Worm (Caenorhabditis elegans) whole organism, young adult: ENCODE measurements around the gene W03F9.2.

Source experiments
- B0035.1 ChIP-seq: sonication (generic microtip); optimal IDR thresholded peaks from 2 replicates; lab custom pipeline; 2016; ENCODE audit warnings: missing genetic modification characterization, mild to moderate bottlenecking, missing compliant biosample characterization, missing genotype, missing genetic modification reagents
- D2030.7 ChIP-seq: fragments of 200-800 bp; sonication (Bioruptor generic); IDR thresholded peaks from 2 replicates; pipeline ENCODE4 v1.3.6; 2022; ENCODE audit warnings: missing genetic modification reagents, missing genetic modification characterization, missing compliant biosample characterization
- F33H1.4 ChIP-seq: fragments of 200-800 bp; sonication (Bioruptor generic); IDR thresholded peaks from 2 replicates; pipeline ENCODE4 v1.3.6; 2022; ENCODE audit warnings: missing genetic modification reagents, missing genetic modification characterization, missing compliant biosample characterization
- K11D2.4 ChIP-seq: fragments of 200-800 bp; sonication (Bioruptor generic); IDR thresholded peaks from 2 replicates; pipeline ENCODE4 v1.3.6; 2022; ENCODE audit warnings: missing genetic modification reagents, missing genetic modification characterization, missing compliant biosample characterization
- T26A5.8 ChIP-seq: sonication (generic microtip); optimal IDR thresholded peaks from 2 replicates; lab custom pipeline; 2016; ENCODE audit warnings: missing genetic modification characterization, missing compliant biosample characterization
- Y53G8AR.9 ChIP-seq: fragments of 200-800 bp; sonication (Bioruptor generic); conservative IDR thresholded peaks from 2 replicates; pipeline ENCODE4 v1.3.6; 2022; ENCODE audit warnings: missing genetic modification reagents, missing genetic modification characterization, missing compliant biosample characterization
- Y95B8A.8 ChIP-seq: fragments of 200-800 bp; sonication (Bioruptor generic); IDR thresholded peaks from 2 replicates; pipeline ENCODE4 v1.3.6; 2022; ENCODE audit warnings: missing genetic modification reagents, missing genetic modification characterization, missing compliant biosample characterization
- aptf-2 ChIP-seq: fragments of 200-800 bp; sonication (Bioruptor generic); conservative IDR thresholded peaks from 2 replicates; pipeline ENCODE4 v1.3.6; 2022; ENCODE audit warnings: missing genetic modification reagents, missing genetic modification characterization, missing compliant biosample characterization
- athp-1 ChIP-seq: sonication (generic microtip); optimal IDR thresholded peaks from 2 replicates; lab custom pipeline; 2017; ENCODE audit warnings: mild to moderate bottlenecking, missing genetic modification characterization, missing compliant biosample characterization
- attf-6 ChIP-seq: fragments of 200-800 bp; sonication (Bioruptor generic); IDR thresholded peaks from 2 replicates; pipeline ENCODE4 v1.3.6; 2022; ENCODE audit warnings: missing genetic modification reagents, missing genetic modification characterization, missing compliant biosample characterization
- ceh-100 ChIP-seq: fragments of 200-800 bp; sonication (Bioruptor generic); IDR thresholded peaks from 2 replicates; pipeline ENCODE4 v1.3.6; 2022; ENCODE audit warnings: missing genetic modification reagents, missing genetic modification characterization, missing compliant biosample characterization
- ceh-91 ChIP-seq: fragments of 200-800 bp; sonication (Bioruptor generic); IDR thresholded peaks from 2 replicates; pipeline ENCODE4 v1.3.6; 2022; ENCODE audit warnings: missing genetic modification reagents, missing genetic modification characterization, missing compliant biosample characterization
- efl-1 ChIP-seq: fragments of 150-350 bp; optimal IDR thresholded peaks from 2 replicates; lab custom pipeline; 2014; ENCODE audit warnings: missing biosample characterization, missing genetic modification reagents, missing genetic modification characterization
- egl-44 ChIP-seq: fragments of 200-800 bp; sonication (Bioruptor generic); IDR thresholded peaks from 2 replicates; pipeline ENCODE4 v1.3.6; 2022; ENCODE audit warnings: missing genetic modification reagents, missing genetic modification characterization, missing compliant biosample characterization
- hlh-12 ChIP-seq: sonication (generic microtip); optimal IDR thresholded peaks from 2 replicates; lab custom pipeline; 2016; ENCODE audit warnings: missing genetic modification characterization, missing compliant biosample characterization
- lsl-1 ChIP-seq: fragments of 200-800 bp; sonication (Bioruptor generic); optimal IDR thresholded peaks from 2 replicates; lab custom pipeline; 2018; ENCODE audit warnings: mild to moderate bottlenecking, missing genetic modification characterization, moderate library complexity, missing compliant biosample characterization
- madf-3 ChIP-seq: fragments of 200-800 bp; sonication (Bioruptor generic); IDR thresholded peaks from 2 replicates; pipeline ENCODE4 v1.3.6; 2022; ENCODE audit warnings: missing genetic modification reagents, missing genetic modification characterization, missing compliant biosample characterization
- madf-8 ChIP-seq: fragments of 200-800 bp; sonication (Bioruptor generic); conservative IDR thresholded peaks from 2 replicates; pipeline ENCODE4 v1.3.6; 2022; ENCODE audit warnings: missing genetic modification reagents, missing genetic modification characterization, missing compliant biosample characterization
- nfyb-1 ChIP-seq: fragments of 200-800 bp; sonication (Bioruptor generic); IDR thresholded peaks from 2 replicates; pipeline ENCODE4 v1.3.6; 2022; ENCODE audit warnings: missing genetic modification reagents, missing genetic modification characterization, missing compliant biosample characterization
- pha-4 ChIP-seq: fragments of 150-350 bp; sonication (generic microtip); optimal IDR thresholded peaks from 2 replicates; lab custom pipeline; 2014; ENCODE audit warnings: missing biosample characterization, missing genetic modification reagents, missing genetic modification characterization
- sea-2 ChIP-seq: fragments of 200-800 bp; sonication (Bioruptor generic); IDR thresholded peaks from 2 replicates; pipeline ENCODE4 v1.3.6; 2022; ENCODE audit warnings: missing genetic modification characterization, missing compliant biosample characterization
- snpc-1.3 ChIP-seq: sonication (generic microtip); optimal IDR thresholded peaks from 2 replicates; lab custom pipeline; 2017; ENCODE audit warnings: missing genetic modification characterization, mild to moderate bottlenecking, missing compliant biosample characterization, antibody characterized with exemption, moderate library complexity, missing genotype, missing genetic modification reagents; ENCODE audit not compliant: insufficient read depth
- unc-62 ChIP-seq: fragments of 150-350 bp; optimal IDR thresholded peaks from 2 replicates; lab custom pipeline; 2014; ENCODE audit warnings: missing biosample characterization, missing genetic modification reagents, missing genetic modification characterization
- xnd-1 ChIP-seq: sonication (generic microtip); optimal IDR thresholded peaks from 2 replicates; lab custom pipeline; 2016; ENCODE audit warnings: missing genotype, missing genetic modification reagents, missing genetic modification characterization, missing compliant biosample characterization
- ztf-26 ChIP-seq: sonication (generic microtip); optimal IDR thresholded peaks from 2 replicates; lab custom pipeline; 2017; ENCODE audit warnings: missing genetic modification characterization, missing compliant biosample characterization

W03F9.2 gene

ce11 chrV:103043-103702 lies 24.7 kb downstream of the W03F9.2 start (continued):
- TF ChIP-seq K11D2.4: no peak

ce11 chrV:102165-102564 lies 25.7 kb downstream of the W03F9.2 start:
- TF ChIP-seq ceh-91 (GFP tag; lab: Robert Waterston, UW): peak; percentile 51
- TF ChIP-seq F33H1.4 (GFP tag; lab: Robert Waterston, UW): peak; percentile 37; the same call in 1 of the 2 replicates
- TF ChIP-seq lsl-1 (GFP tag; lab: Kevin White, UChicago): peak; percentile 69
- TF ChIP-seq unc-62 (GFP tag; lab: Kevin White, UChicago): no peak
- TF ChIP-seq athp-1 (tag; lab: Kevin White, UChicago): no peak

ce11 chrV:83732-84131 lies 44.1 kb downstream of the W03F9.2 start, which contains the start of gene daam-1:
Gene daam-1, minus strand, starts transcription at chrV:83832.
- no peak for TF ChIP-seq egl-44 (GFP tag; lab: Robert Waterston, UW)
- TF ChIP-seq T26A5.8: no peak
- TF ChIP-seq madf-3: no peak
- no peak for TF ChIP-seq sea-2 (GFP tag; lab: Robert Waterston, UW)
- TF ChIP-seq madf-8: no peak
- no peak for TF ChIP-seq attf-6 (GFP tag; lab: Robert Waterston, UW)
- no peak for TF ChIP-seq efl-1 (GFP tag; lab: Kevin White, UChicago)
- TF ChIP-seq pha-4 (tag; lab: Kevin White, UChicago): no peak
- no peak for TF ChIP-seq nfyb-1 (GFP tag; lab: Robert Waterston, UW)
- TF ChIP-seq xnd-1 (tag; lab: Kevin White, UChicago): no peak
- no peak for TF ChIP-seq B0035.1 (tag; lab: Kevin White, UChicago)
- TF ChIP-seq Y95B8A.8 (GFP tag; lab: Robert Waterston, UW): no peak
- TF ChIP-seq hlh-12 (tag; lab: Kevin White, UChicago): no peak
- TF ChIP-seq ztf-26 (tag; lab: Kevin White, UChicago): no peak
- no peak for TF ChIP-seq lsl-1 (GFP tag; lab: Kevin White, UChicago)
- TF ChIP-seq aptf-2 (GFP tag; lab: Robert Waterston, UW): no peak
- no peak for TF ChIP-seq Y53G8AR.9 (GFP tag; lab: Robert Waterston, UW)
- no peak for TF ChIP-seq ceh-100 (GFP tag; lab: Robert Waterston, UW)
- TF ChIP-seq snpc-1.3 (tag; lab: Kevin White, UChicago): no peak
- no peak for TF ChIP-seq D2030.7
